Fruit fly (Drosophila melanogaster) whole organism, embryonic: ENCODE results near the gene CG34136.

Experiments
- Awh ChIP-seq: fragments of 200-800 bp; sonication (Bioruptor generic); IDR thresholded peaks from 2 replicates; pipeline ENCODE4, ENCODE4 v1.3.6; 2022; ENCODE audit warnings: missing biosample characterization, missing genetic modification characterization
- Blimp-1 ChIP-seq: fragments of 200-800 bp; sonication (Bioruptor generic); optimal IDR thresholded peaks from 3 replicates; lab custom pipeline; 2018; ENCODE audit warnings: missing biosample characterization, missing genetic modification characterization, mild to moderate bottlenecking, moderate library complexity, missing genetic modification reagents
- CG11723 ChIP-seq: fragments of 200-800 bp; sonication (Bioruptor generic); optimal IDR thresholded peaks from 2 replicates; lab custom pipeline; 2017; ENCODE audit warnings: missing biosample characterization, mild to moderate bottlenecking, missing genetic modification characterization
- CG13287 ChIP-seq: fragments of 200-800 bp; sonication (Bioruptor generic); IDR thresholded peaks from 2 replicates; pipeline ENCODE4 v1.3.6; 2022; ENCODE audit warnings: missing biosample characterization, missing genetic modification characterization; ENCODE audit not compliant: partially characterized antibody
- CG17186 ChIP-seq: fragments of 200-800 bp; sonication (Bioruptor generic); optimal IDR thresholded peaks from 3 replicates; lab custom pipeline; 2017; ENCODE audit warnings: missing biosample characterization, missing genetic modification reagents, missing genetic modification characterization
- CG18764 ChIP-seq: fragments of 200-800 bp; sonication (Bioruptor generic); optimal IDR thresholded peaks from 3 replicates; lab custom pipeline; 2016; ENCODE audit warnings: missing biosample characterization, missing genetic modification characterization
- CG6791 ChIP-seq: fragments of 200-800 bp; sonication (Bioruptor generic); IDR thresholded peaks from 3 replicates; pipeline ENCODE4 v1.3.6; 2022; ENCODE audit warnings: missing biosample characterization, missing genetic modification characterization; ENCODE audit not compliant: partially characterized antibody
- Doc2 ChIP-seq: fragments of 200-800 bp; sonication (Bioruptor generic); IDR thresholded peaks from 2 replicates; pipeline ENCODE4 v1.3.6; 2022; ENCODE audit warnings: missing biosample characterization, missing genetic modification characterization
- Hr51 ChIP-seq, 2 experiments: fragments of 200-800 bp; sonication (Bioruptor generic); optimal IDR thresholded peaks; 2 replicates in 1 of 2; 3 replicates in 1 of 2; lab custom pipeline; 2016 to 2018; ENCODE audit warnings: missing biosample characterization in 2 of 2, missing genetic modification characterization in 2 of 2, mild to moderate bottlenecking in 1 of 2, moderate library complexity in 1 of 2
- ap ChIP-seq: fragments of 200-800 bp; sonication (Bioruptor generic); IDR thresholded peaks from 2 replicates; pipeline ENCODE4 v1.3.6; 2022; ENCODE audit warnings: missing biosample characterization, missing genetic modification characterization
- br ChIP-seq: fragments of >200 bp; optimal IDR thresholded peaks from 2 replicates; lab custom pipeline; 2017
- crol ChIP-seq: fragments of 200-800 bp; sonication (Bioruptor generic); IDR thresholded peaks from 2 replicates; pipeline ENCODE4 v1.3.6; 2022; ENCODE audit warnings: missing biosample characterization, missing genetic modification characterization
- ranshi ChIP-seq: fragments of 200-800 bp; sonication (Bioruptor generic); IDR thresholded peaks from 2 replicates; pipeline ENCODE4 v1.3.6; 2022; ENCODE audit warnings: missing biosample characterization, missing genetic modification characterization
- wdn ChIP-seq: fragments of 200-800 bp; sonication (Bioruptor generic); IDR thresholded peaks from 2 replicates; pipeline ENCODE4 v1.3.6; 2022; ENCODE audit warnings: missing biosample characterization, missing genetic modification characterization

- TF ChIP-seq ap (GFP tag; lab: Robert Waterston, UW) = no peak
- TF ChIP-seq crol (GFP tag; lab: Robert Waterston, UW) = no peak
- no peak for TF ChIP-seq CG18764
- TF ChIP-seq CG13287 = no peak
- TF ChIP-seq ranshi (GFP tag; lab: Robert Waterston, UW) = no peak
- no peak for TF ChIP-seq Doc2 (GFP tag; lab: Robert Waterston, UW)
- no peak for TF ChIP-seq CG6791 (GFP tag; lab: Robert Waterston, UW)
- no peak for TF ChIP-seq wdn (GFP tag; lab: Robert Waterston, UW)
- no peak for TF ChIP-seq Awh
- peak in 1 of 2 experiments; percentile 13 for TF ChIP-seq Hr51 (GFP tag; optimal IDR thresholded peaks at IDR 0.05; lab: Kevin White, UChicago)
- no peak for TF ChIP-seq CG17186
- TF ChIP-seq CG11723 = no peak
- no peak for TF ChIP-seq Blimp-1 (GFP tag; lab: Kevin White, UChicago)
- TF ChIP-seq br (lab: Kevin White, UChicago) = no peak
Measured at dm6 chr2L:21067137-21067536, 29.6 kb upstream of the CG34136 start.
